Fruit fly (Drosophila melanogaster) whole organism, embryonic: Measurements from ENCODE around the gene Tao.
A peak's percentile ranks its signal among the peaks of the same experiment; 100 is the strongest.

ENCODE experiments used
- Atf3 ChIP-seq: fragments of 200-800 bp; sonication (Bioruptor generic); optimal IDR thresholded peaks from 3 replicates; lab custom pipeline; 2016; ENCODE audit warnings: missing biosample characterization, missing genetic modification characterization
- CG12155 ChIP-seq: fragments of 200-800 bp; sonication (Bioruptor generic); optimal IDR thresholded peaks from 3 replicates; lab custom pipeline; 2016; ENCODE audit warnings: missing biosample characterization, missing genetic modification characterization
- CG12659 ChIP-seq: fragments of 200-800 bp; sonication (Bioruptor generic); optimal IDR thresholded peaks from 3 replicates; lab custom pipeline; 2017; ENCODE audit warnings: mild to moderate bottlenecking, missing biosample characterization, missing genetic modification reagents, missing genetic modification characterization
- CG13296 ChIP-seq: fragments of 200-800 bp; sonication (Bioruptor generic); optimal IDR thresholded peaks from 3 replicates; lab custom pipeline; 2018; ENCODE audit warnings: missing biosample characterization, mild to moderate bottlenecking, missing genetic modification characterization
- CG14667 ChIP-seq: fragments of 200-800 bp; sonication (Bioruptor generic); IDR thresholded peaks from 2 replicates; pipeline ENCODE4 v1.3.6; 2022; ENCODE audit warnings: missing biosample characterization, missing genetic modification characterization
- CG1602 ChIP-seq: fragments of 200-800 bp; sonication (Bioruptor generic); optimal IDR thresholded peaks from 3 replicates; lab custom pipeline; 2016; ENCODE audit warnings: missing biosample characterization, missing genetic modification characterization
- CG16815 ChIP-seq: fragments of 200-800 bp; sonication (Bioruptor generic); optimal IDR thresholded peaks from 3 replicates; lab custom pipeline; 2017; ENCODE audit warnings: missing biosample characterization, mild to moderate bottlenecking, missing genetic modification characterization
- CG17359 ChIP-seq: fragments of 200-800 bp; sonication (Bioruptor generic); optimal IDR thresholded peaks from 3 replicates; lab custom pipeline; 2018; ENCODE audit warnings: missing biosample characterization, mild to moderate bottlenecking, missing genetic modification characterization, moderate library complexity
- CG18619 ChIP-seq: fragments of 200-800 bp; sonication (Bioruptor generic); optimal IDR thresholded peaks from 3 replicates; lab custom pipeline; 2017; ENCODE audit warnings: missing biosample characterization, mild to moderate bottlenecking, missing genetic modification characterization
- CG2678 ChIP-seq: fragments of 200-800 bp; sonication (Bioruptor generic); optimal IDR thresholded peaks from 3 replicates; lab custom pipeline; 2019; ENCODE audit warnings: missing biosample characterization, mild to moderate bottlenecking, missing genetic modification characterization, moderate library complexity
- CG2875 ChIP-seq: fragments of 200-800 bp; sonication (Bioruptor generic); optimal IDR thresholded peaks from 2 replicates; lab custom pipeline; 2017; ENCODE audit warnings: missing biosample characterization, mild to moderate bottlenecking, missing genetic modification characterization, missing genetic modification reagents
- CG31365 ChIP-seq: fragments of 200-800 bp; sonication (Bioruptor generic); optimal IDR thresholded peaks from 2 replicates; lab custom pipeline; 2018; ENCODE audit warnings: missing biosample characterization, mild to moderate bottlenecking, missing genetic modification characterization
- CG3838 ChIP-seq: fragments of 200-800 bp; sonication (Bioruptor generic); optimal IDR thresholded peaks from 3 replicates; lab custom pipeline; 2016; ENCODE audit warnings: missing biosample characterization, missing genetic modification characterization
- CG5953 ChIP-seq: fragments of 200-800 bp; sonication (Bioruptor generic); IDR thresholded peaks from 2 replicates; pipeline ENCODE4 v1.3.6; 2022; ENCODE audit warnings: missing biosample characterization, missing genetic modification characterization
- CG8281 ChIP-seq: fragments of 200-800 bp; sonication (Bioruptor generic); optimal IDR thresholded peaks from 2 replicates; lab custom pipeline; 2018; ENCODE audit warnings: missing biosample characterization, mild to moderate bottlenecking, missing genetic modification characterization, moderate library complexity
- CG8765 ChIP-seq: fragments of 200-800 bp; sonication (Bioruptor generic); IDR thresholded peaks from 2 replicates; pipeline ENCODE4 v1.3.6; 2022; ENCODE audit warnings: missing biosample characterization, missing genetic modification characterization
- CG8944 ChIP-seq: fragments of 200-800 bp; sonication (Bioruptor generic); optimal IDR thresholded peaks from 3 replicates; lab custom pipeline; 2016; ENCODE audit warnings: missing biosample characterization, missing genetic modification characterization
- Camta ChIP-seq: fragments of 200-800 bp; sonication (Bioruptor generic); optimal IDR thresholded peaks from 2 replicates; lab custom pipeline; 2016; ENCODE audit warnings: missing biosample characterization, missing genetic modification characterization
- Doc3 ChIP-seq: fragments of 200-800 bp; sonication (Bioruptor generic); IDR thresholded peaks from 3 replicates; pipeline ENCODE4 v1.3.6; 2022; ENCODE audit warnings: missing biosample characterization, missing genetic modification characterization; ENCODE audit not compliant: partially characterized antibody
- Elba2 ChIP-seq: fragments of 200-800 bp; sonication (Bioruptor generic); optimal IDR thresholded peaks from 3 replicates; lab custom pipeline; 2016; ENCODE audit warnings: missing biosample characterization, missing genetic modification characterization
- HHEX ChIP-seq: fragments of 200-800 bp; sonication (Bioruptor generic); optimal IDR thresholded peaks from 3 replicates; lab custom pipeline; 2017; ENCODE audit warnings: missing biosample characterization, mild to moderate bottlenecking, missing genetic modification characterization, missing genetic modification reagents
- HLH3B ChIP-seq: fragments of 200-800 bp; sonication (Bioruptor generic); IDR thresholded peaks from 2 replicates; pipeline ENCODE4 v1.3.6; 2022; ENCODE audit warnings: missing biosample characterization, missing genetic modification characterization
- Lim3 ChIP-seq: fragments of 200-800 bp; sonication (Bioruptor generic); IDR thresholded peaks from 2 replicates; pipeline ENCODE4 v1.3.6; 2022; ENCODE audit warnings: missing biosample characterization, missing genetic modification characterization
- MESR4 ChIP-seq: fragments of 200-800 bp; sonication (Bioruptor generic); optimal IDR thresholded peaks from 2 replicates; lab custom pipeline; 2018; ENCODE audit warnings: missing biosample characterization, mild to moderate bottlenecking, missing genetic modification characterization, moderate library complexity
- Mrtf ChIP-seq: fragments of 200-800 bp; sonication (Bioruptor generic); IDR thresholded peaks from 3 replicates; pipeline ENCODE4 v1.3.6; 2022; ENCODE audit warnings: missing biosample characterization, missing genetic modification characterization
- NK7.1 ChIP-seq: fragments of 200-800 bp; sonication (Bioruptor generic); optimal IDR thresholded peaks from 3 replicates; lab custom pipeline; 2016; ENCODE audit warnings: missing biosample characterization, missing genetic modification characterization
- Nf-YC ChIP-seq: fragments of 200-800 bp; optimal IDR thresholded peaks from 3 replicates; lab custom pipeline; 2019; ENCODE audit warnings: missing biosample characterization, mild to moderate bottlenecking, missing genetic modification characterization, moderate library complexity
- Ravus ChIP-seq: fragments of 200-800 bp; sonication (Bioruptor generic); IDR thresholded peaks from 2 replicates; pipeline ENCODE4 v1.3.6; 2022; ENCODE audit warnings: missing biosample characterization, missing genetic modification characterization
- Rfx ChIP-seq: fragments of 200-800 bp; sonication (Bioruptor generic); IDR thresholded peaks from 2 replicates; pipeline ENCODE4 v1.3.6; 2022; ENCODE audit warnings: missing biosample characterization, missing genetic modification characterization
- Ssrp ChIP-seq: fragments of 200-800 bp; sonication (Bioruptor generic); optimal IDR thresholded peaks from 2 replicates; lab custom pipeline; 2018; ENCODE audit warnings: missing biosample characterization, mild to moderate bottlenecking, missing genetic modification characterization, moderate library complexity
- YL-1 ChIP-seq: fragments of 200-800 bp; sonication (Bioruptor generic); optimal IDR thresholded peaks from 3 replicates; lab custom pipeline; 2017; ENCODE audit warnings: missing biosample characterization, mild to moderate bottlenecking, missing genetic modification characterization
- bigmax ChIP-seq: fragments of 200-800 bp; sonication (Bioruptor generic); optimal IDR thresholded peaks from 2 replicates; lab custom pipeline; 2018; ENCODE audit warnings: missing biosample characterization, mild to moderate bottlenecking, missing genetic modification characterization
- cg ChIP-seq: fragments of 200-800 bp; sonication (Bioruptor generic); optimal IDR thresholded peaks from 3 replicates; lab custom pipeline; 2019; ENCODE audit warnings: missing biosample characterization, mild to moderate bottlenecking, missing genetic modification characterization, moderate library complexity
- ci ChIP-seq: fragments of 200-800 bp; sonication (Bioruptor generic); IDR thresholded peaks from 3 replicates; pipeline ENCODE4 v1.3.6; 2022; ENCODE audit warnings: missing biosample characterization, missing genetic modification characterization
- disco-r ChIP-seq: fragments of 200-800 bp; sonication (Bioruptor generic); optimal IDR thresholded peaks from 2 replicates; lab custom pipeline; 2016; ENCODE audit warnings: missing biosample characterization, missing genetic modification characterization
- en ChIP-seq: fragments of 200-800 bp; sonication (Bioruptor generic); optimal IDR thresholded peaks from 2 replicates; lab custom pipeline; 2016; ENCODE audit warnings: missing biosample characterization, missing genetic modification characterization
- exex ChIP-seq: fragments of 200-800 bp; sonication (Bioruptor generic); optimal IDR thresholded peaks from 4 replicates; lab custom pipeline; 2018; ENCODE audit warnings: missing biosample characterization, mild to moderate bottlenecking, missing genetic modification characterization, moderate library complexity
- gcm ChIP-seq: fragments of 200-800 bp; sonication (Bioruptor generic); optimal IDR thresholded peaks from 2 replicates; lab custom pipeline; 2019; ENCODE audit warnings: missing biosample characterization, mild to moderate bottlenecking, missing genetic modification characterization, moderate library complexity
- gcm2 ChIP-seq: fragments of 200-800 bp; sonication (Bioruptor generic); optimal IDR thresholded peaks from 2 replicates; lab custom pipeline; 2016; ENCODE audit warnings: missing biosample characterization, missing genetic modification characterization
- gsb-n ChIP-seq: fragments of 200-800 bp; sonication (Bioruptor generic); optimal IDR thresholded peaks from 3 replicates; lab custom pipeline; 2018; ENCODE audit warnings: missing biosample characterization, mild to moderate bottlenecking, missing genetic modification characterization
- hbn ChIP-seq: fragments of 200-800 bp; sonication (Bioruptor generic); IDR thresholded peaks from 2 replicates; pipeline ENCODE4 v1.3.6; 2022; ENCODE audit warnings: missing biosample characterization, missing genetic modification characterization; ENCODE audit not compliant: partially characterized antibody
- ind ChIP-seq: fragments of 200-800 bp; sonication (Bioruptor generic); optimal IDR thresholded peaks from 3 replicates; lab custom pipeline; 2016; ENCODE audit warnings: missing biosample characterization, missing genetic modification characterization
- mld ChIP-seq: fragments of 200-800 bp; sonication (Bioruptor generic); IDR thresholded peaks from 3 replicates; pipeline ENCODE4 v1.3.6; 2022; ENCODE audit warnings: missing biosample characterization, missing genetic modification characterization; ENCODE audit not compliant: partially characterized antibody
- p53 ChIP-seq: fragments of 200-800 bp; sonication (Bioruptor generic); optimal IDR thresholded peaks from 2 replicates; lab custom pipeline; 2016; ENCODE audit warnings: missing biosample characterization, missing genetic modification characterization
- pb ChIP-seq: fragments of 200-800 bp; sonication (Bioruptor generic); optimal IDR thresholded peaks from 3 replicates; lab custom pipeline; 2016; ENCODE audit warnings: missing biosample characterization, missing genetic modification characterization
- pros ChIP-seq: fragments of 200-800 bp; sonication (Bioruptor generic); optimal IDR thresholded peaks from 3 replicates; lab custom pipeline; 2019; ENCODE audit warnings: missing biosample characterization, mild to moderate bottlenecking, missing genetic modification characterization, moderate library complexity
- schlank ChIP-seq: fragments of 200-800 bp; sonication (Bioruptor generic); optimal IDR thresholded peaks from 2 replicates; lab custom pipeline; 2018; ENCODE audit warnings: missing biosample characterization, mild to moderate bottlenecking, missing genetic modification characterization
- trem ChIP-seq: fragments of 200-800 bp; optimal IDR thresholded peaks from 3 replicates; lab custom pipeline; 2019; ENCODE audit warnings: missing biosample characterization, mild to moderate bottlenecking, missing genetic modification characterization, moderate library complexity
- zfh2 ChIP-seq: fragments of 200-800 bp; sonication (Bioruptor generic); optimal IDR thresholded peaks from 2 replicates; lab custom pipeline; 2016; ENCODE audit warnings: missing biosample characterization, missing genetic modification characterization

Tao gene

DNA sequence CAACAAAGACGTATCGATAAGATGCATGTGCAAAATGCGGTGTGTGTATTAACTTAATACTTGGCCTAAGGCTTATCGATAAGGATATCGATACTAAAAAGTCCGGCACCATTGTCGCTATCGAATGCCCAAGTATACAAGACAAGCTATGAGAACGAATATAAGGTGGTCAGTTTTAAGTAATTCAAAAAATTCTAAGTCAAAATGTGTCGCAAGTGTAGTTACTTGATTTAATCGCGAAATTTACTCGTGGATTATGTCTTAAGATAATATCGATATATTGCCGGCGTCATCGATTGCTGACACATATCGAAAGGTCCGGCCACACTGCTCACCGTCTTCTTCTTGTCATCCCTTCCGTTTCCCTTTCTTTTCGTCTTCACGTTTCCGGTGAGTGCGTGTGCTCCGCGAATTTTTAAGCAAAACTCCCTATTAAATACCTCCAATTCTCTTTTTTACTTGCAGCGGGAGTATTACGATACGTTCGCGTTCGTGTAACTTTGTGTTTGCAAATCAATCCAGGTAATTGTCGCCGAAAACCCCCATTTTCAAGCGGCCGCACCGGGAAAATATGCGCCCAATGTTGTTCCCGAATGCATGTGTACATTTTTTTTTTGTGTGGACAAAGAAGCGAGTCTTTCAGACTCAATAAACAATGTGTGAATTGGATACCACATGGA, 18.2 kb upstream of the Tao start, which contains the start of gene RpS10b (continued):
- TF ChIP-seq CG31365 (tag; lab: Kevin White, UChicago) (peak; percentile 81), Mrtf (GFP tag; lab: Robert Waterston, UW) (peak; percentile 72; the same call in 2 of the 3 replicates), schlank (tag; lab: Kevin White, UChicago) (peak; percentile 91), Ssrp (tag; lab: Kevin White, UChicago) (peak; percentile 55), CG8944 (peak; percentile 73), Doc3 (GFP tag; lab: Robert Waterston, UW) (peak; percentile 89), p53 (GFP tag; lab: Kevin White, UChicago) (peak; percentile 83), cg (GFP tag; lab: Kevin White, UChicago) (peak; percentile 5), CG8281 (peak; percentile 70), pb (peak; percentile 93), mld (GFP tag; lab: Robert Waterston, UW) (peak; percentile 74; the same call in 2 of the 3 replicates), YL-1 (peak; percentile 99), hbn (GFP tag; lab: Robert Waterston, UW) (peak; percentile 91), CG12155 (GFP tag; lab: Kevin White, UChicago) (peak; percentile 62), CG3838 (GFP tag; lab: Kevin White, UChicago) (peak; percentile 54), gsb-n (tag; lab: Kevin White, UChicago) (peak; percentile 77), gcm2 (GFP tag; lab: Kevin White, UChicago) (peak; percentile 76), CG1602 (GFP tag; lab: Kevin White, UChicago) (peak; percentile 40), trem (tag; lab: Kevin White, UChicago) (peak; percentile 83), CG2678 (tag; lab: Kevin White, UChicago) (peak; percentile 80), HLH3B (GFP tag; lab: Robert Waterston, UW) (peak; percentile 57), MESR4 (GFP tag; lab: Kevin White, UChicago) (peak; percentile 97), zfh2 (GFP tag; lab: Kevin White, UChicago) (peak; percentile 79), CG12659 (GFP tag; lab: Kevin White, UChicago) (peak; percentile 96), Atf3 (GFP tag; lab: Kevin White, UChicago) (peak; percentile 83), CG8765 (GFP tag; lab: Robert Waterston, UW) (peak; percentile 29; the same call in 1 of the 2 replicates), NK7.1 (GFP tag; lab: Kevin White, UChicago) (peak; percentile 94), disco-r (GFP tag; lab: Kevin White, UChicago) (peak; percentile 93), CG18619 (peak; percentile 95), ci (GFP tag; lab: Robert Waterston, UW) (peak; percentile 96), CG13296 (GFP tag; lab: Kevin White, UChicago) (peak; percentile 95), gcm (GFP tag; lab: Kevin White, UChicago) (peak; percentile 82), HHEX (GFP tag; lab: Kevin White, UChicago) (peak; percentile 95), CG5953 (GFP tag; lab: Robert Waterston, UW) (peak; percentile 74), ind (GFP tag; lab: Kevin White, UChicago) (peak; percentile 72), CG2875 (GFP tag; lab: Kevin White, UChicago) (peak; percentile 91), Lim3 (GFP tag; lab: Robert Waterston, UW) (no peak), pros (GFP tag; lab: Kevin White, UChicago) (peak; percentile 54), CG17359 (peak; percentile 81), Ravus (GFP tag; lab: Robert Waterston, UW) (no peak), CG14667 (peak; percentile 18; the same call in 1 of the 2 replicates), Rfx (peak; percentile 80), Elba2 (GFP tag; lab: Kevin White, UChicago) (peak; percentile 86), Camta (GFP tag; lab: Kevin White, UChicago) (peak; percentile 73), Nf-YC (tag; lab: Kevin White, UChicago) (peak; percentile 71), en (GFP tag; lab: Kevin White, UChicago) (peak; percentile 78), CG16815 (GFP tag; lab: Kevin White, UChicago) (peak; percentile 64), exex (tag; lab: Kevin White, UChicago) (peak; percentile 66), bigmax (peak; percentile 83)
